Worm (Caenorhabditis elegans) whole organism, young adult: ENCODE data around the gene F09B12.7.

Source experiments
- B0035.1 ChIP-seq: sonication (generic microtip); optimal IDR thresholded peaks from 2 replicates; lab custom pipeline; 2016; ENCODE audit warnings: missing genetic modification characterization, mild to moderate bottlenecking, missing compliant biosample characterization, missing genotype, missing genetic modification reagents
- C17E4.6 ChIP-seq: fragments of 200-800 bp; sonication (Bioruptor generic); IDR thresholded peaks from 2 replicates; pipeline ENCODE4 v1.3.6; 2022; ENCODE audit warnings: missing genetic modification reagents, missing genetic modification characterization, missing compliant biosample characterization
- F22D6.2 ChIP-seq: sonication (generic microtip); optimal IDR thresholded peaks from 2 replicates; lab custom pipeline; 2016; ENCODE audit warnings: mild to moderate bottlenecking, missing genetic modification characterization, missing compliant biosample characterization
- F33H1.4 ChIP-seq: fragments of 200-800 bp; sonication (Bioruptor generic); IDR thresholded peaks from 2 replicates; pipeline ENCODE4 v1.3.6; 2022; ENCODE audit warnings: missing genetic modification reagents, missing genetic modification characterization, missing compliant biosample characterization
- F39B2.1 ChIP-seq: fragments of 200-800 bp; sonication (Bioruptor generic); IDR thresholded peaks from 2 replicates; pipeline ENCODE4 v1.3.6; 2022; ENCODE audit warnings: missing genetic modification reagents, missing genetic modification characterization, missing compliant biosample characterization
- F49E8.2 ChIP-seq: sonication (generic microtip); optimal IDR thresholded peaks from 3 replicates; lab custom pipeline; 2017; ENCODE audit warnings: missing genetic modification characterization, mild to moderate bottlenecking, missing compliant biosample characterization, antibody characterized with exemption, moderate library complexity; ENCODE audit not compliant: insufficient read depth
- F55B11.4 ChIP-seq: sonication (generic microtip); optimal IDR thresholded peaks from 2 replicates; lab custom pipeline; 2016; ENCODE audit warnings: missing compliant biosample characterization, missing genetic modification characterization, borderline replicate concordance; ENCODE audit not compliant: insufficient read depth
- T26A5.8 ChIP-seq: sonication (generic microtip); optimal IDR thresholded peaks from 2 replicates; lab custom pipeline; 2016; ENCODE audit warnings: missing genetic modification characterization, missing compliant biosample characterization
- Y95B8A.8 ChIP-seq: fragments of 200-800 bp; sonication (Bioruptor generic); IDR thresholded peaks from 2 replicates; pipeline ENCODE4 v1.3.6; 2022; ENCODE audit warnings: missing genetic modification reagents, missing genetic modification characterization, missing compliant biosample characterization
- ZK185.1 ChIP-seq: sonication (generic microtip); optimal IDR thresholded peaks from 2 replicates; lab custom pipeline; 2016; ENCODE audit warnings: mild to moderate bottlenecking, missing genetic modification characterization, missing compliant biosample characterization; ENCODE audit not compliant: poor library complexity, severe bottlenecking
- ama-1 ChIP-seq, 3 experiments: fragments of 150-350 bp in 1 of 3; sonication (generic microtip) in 2 of 3; optimal IDR thresholded peaks; 2 replicates each; lab custom pipeline; 2014 to 2018; ENCODE audit warnings: missing biosample characterization in 2 of 3, missing genetic modification characterization in 2 of 3, missing genetic modification reagents in 2 of 3
- atf-7 ChIP-seq: sonication (generic microtip); optimal IDR thresholded peaks from 2 replicates; lab custom pipeline; 2017; ENCODE audit warnings: mild to moderate bottlenecking, missing genetic modification characterization, missing compliant biosample characterization
- attf-3 ChIP-seq: fragments of 200-800 bp; sonication (Bioruptor generic); conservative IDR thresholded peaks from 2 replicates; pipeline ENCODE4 v1.3.6; 2022; ENCODE audit warnings: missing genetic modification reagents, missing genetic modification characterization, missing compliant biosample characterization
- attf-6 ChIP-seq: fragments of 200-800 bp; sonication (Bioruptor generic); IDR thresholded peaks from 2 replicates; pipeline ENCODE4 v1.3.6; 2022; ENCODE audit warnings: missing genetic modification reagents, missing genetic modification characterization, missing compliant biosample characterization
- bed-1 ChIP-seq: fragments of 200-800 bp; sonication (Bioruptor generic); IDR thresholded peaks from 2 replicates; pipeline ENCODE4 v1.3.6; 2022; ENCODE audit warnings: missing genetic modification reagents, missing genetic modification characterization, missing compliant biosample characterization
- cebp-2 ChIP-seq: fragments of 200-800 bp; sonication (Bioruptor generic); IDR thresholded peaks from 2 replicates; pipeline ENCODE4 v1.3.6; 2022; ENCODE audit warnings: missing genetic modification characterization, missing compliant biosample characterization
- die-1 ChIP-seq: sonication (generic microtip); optimal IDR thresholded peaks from 2 replicates; lab custom pipeline; 2016; ENCODE audit warnings: missing genotype, mild to moderate bottlenecking, missing genetic modification characterization, missing compliant biosample characterization
- dox-1 ChIP-seq: fragments of 200-800 bp; sonication (Bioruptor generic); IDR thresholded peaks from 2 replicates; pipeline ENCODE4 v1.3.6; 2022; ENCODE audit warnings: missing genetic modification reagents, missing genetic modification characterization, missing compliant biosample characterization
- him-1 ChIP-seq: sonication (generic microtip); optimal IDR thresholded peaks from 2 replicates; lab custom pipeline; 2016; ENCODE audit warnings: missing genotype, missing genetic modification reagents, missing genetic modification characterization, missing compliant biosample characterization
- hlh-12 ChIP-seq: sonication (generic microtip); optimal IDR thresholded peaks from 2 replicates; lab custom pipeline; 2016; ENCODE audit warnings: missing genetic modification characterization, missing compliant biosample characterization
- hmg-1.2 ChIP-seq: fragments of 200-800 bp; sonication (Bioruptor generic); IDR thresholded peaks from 2 replicates; pipeline ENCODE4 v1.3.6; 2022; ENCODE audit warnings: missing genetic modification reagents, missing genetic modification characterization, missing compliant biosample characterization
- hmg-20 ChIP-seq: fragments of 200-800 bp; sonication (Bioruptor generic); IDR thresholded peaks from 2 replicates; pipeline ENCODE4 v1.3.6; 2022; ENCODE audit warnings: missing genetic modification reagents, missing genetic modification characterization, missing compliant biosample characterization
- lag-1 ChIP-seq: fragments of 200-800 bp; sonication (Bioruptor generic); IDR thresholded peaks from 2 replicates; pipeline ENCODE4 v1.3.6; 2022; ENCODE audit warnings: missing genetic modification reagents, missing genetic modification characterization, missing compliant biosample characterization
- madf-6 ChIP-seq: fragments of 200-800 bp; sonication (Bioruptor generic); IDR thresholded peaks from 2 replicates; pipeline ENCODE4 v1.3.6; 2022; ENCODE audit warnings: missing genetic modification reagents, missing genetic modification characterization, missing compliant biosample characterization
- mcd-1 ChIP-seq: fragments of 200-800 bp; sonication (Bioruptor generic); IDR thresholded peaks from 2 replicates; pipeline ENCODE4 v1.3.6; 2022; ENCODE audit warnings: missing genetic modification reagents, missing genetic modification characterization, missing compliant biosample characterization
- mes-4 ChIP-seq: sonication (generic microtip); optimal IDR thresholded peaks from 2 replicates; lab custom pipeline; 2016; ENCODE audit warnings: missing genotype, missing genetic modification characterization, missing compliant biosample characterization
- mxl-1 ChIP-seq: sonication (generic microtip); optimal IDR thresholded peaks from 2 replicates; lab custom pipeline; 2016; ENCODE audit warnings: missing genetic modification characterization, missing compliant biosample characterization
- nfya-2 ChIP-seq: fragments of 200-800 bp; sonication (Bioruptor generic); IDR thresholded peaks from 2 replicates; pipeline ENCODE4 v1.3.6; 2022; ENCODE audit warnings: missing genetic modification reagents, missing genetic modification characterization, missing compliant biosample characterization
- rpc-1 ChIP-seq, 2 experiments: fragments of 150-350 bp in 1 of 2; sonication (generic microtip) in 1 of 2; optimal IDR thresholded peaks; 2 replicates each; lab custom pipeline; 2014 to 2018; ENCODE audit warnings: missing biosample characterization in 1 of 2, missing genetic modification characterization in 1 of 2, missing genetic modification reagents in 1 of 2, missing genotype in 1 of 2
- sea-2 ChIP-seq: fragments of 200-800 bp; sonication (Bioruptor generic); IDR thresholded peaks from 2 replicates; pipeline ENCODE4 v1.3.6; 2022; ENCODE audit warnings: missing genetic modification characterization, missing compliant biosample characterization
- snpc-1.1 ChIP-seq: sonication (generic microtip); optimal IDR thresholded peaks from 2 replicates; lab custom pipeline; 2017; ENCODE audit warnings: missing genetic modification characterization, mild to moderate bottlenecking, missing compliant biosample characterization, antibody characterized with exemption, moderate library complexity, missing genotype, missing genetic modification reagents; ENCODE audit not compliant: insufficient read depth
- zfh-2 ChIP-seq: fragments of 200-800 bp; sonication (Bioruptor generic); conservative IDR thresholded peaks from 2 replicates; pipeline ENCODE4 v1.3.6; 2022; ENCODE audit warnings: missing genetic modification reagents, missing genetic modification characterization, missing compliant biosample characterization
- ztf-22 ChIP-seq: fragments of 200-800 bp; sonication (Bioruptor generic); optimal IDR thresholded peaks from 2 replicates; lab custom pipeline; 2018; ENCODE audit warnings: mild to moderate bottlenecking, missing genetic modification characterization, moderate library complexity, missing compliant biosample characterization

The F09B12.7 gene

DNA sequence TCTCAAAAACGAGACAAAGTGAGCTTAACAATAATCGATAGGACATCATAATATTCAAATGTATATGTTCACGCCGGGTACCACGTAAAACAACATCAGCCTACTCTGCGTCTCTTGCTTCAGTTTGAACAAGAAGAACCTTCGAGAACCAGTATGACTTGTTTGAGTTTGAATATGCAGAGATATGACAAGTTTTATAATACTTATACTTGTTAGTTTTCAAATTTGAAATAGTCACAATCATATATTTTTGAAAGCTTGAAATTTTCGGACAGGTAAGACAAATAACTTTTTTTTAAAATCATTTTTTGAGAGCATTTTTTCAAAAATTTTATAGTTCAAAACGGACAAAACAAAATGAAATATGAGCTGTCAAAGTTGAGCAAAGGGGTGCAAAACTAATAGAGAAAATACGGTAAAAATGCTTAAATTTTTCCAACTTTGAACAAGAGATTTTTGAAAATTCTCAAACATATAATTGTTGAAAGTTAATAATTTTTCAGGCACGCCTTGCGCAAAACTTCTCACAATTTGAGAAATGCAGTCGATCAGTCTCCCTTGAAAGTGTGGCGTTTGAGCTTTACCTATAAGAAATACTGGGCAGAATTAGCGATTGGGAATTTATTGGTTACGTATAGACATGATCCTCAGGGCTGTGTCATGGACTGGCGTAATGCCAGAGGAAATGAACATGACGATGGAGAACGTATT is 41.5 kb downstream of the F09B12.7 start, which contains the start of gene H03G16.1 (continued):
- TF ChIP-seq F49E8.2 (tag; lab: Kevin White, UChicago) = no peak
- no peak for TF ChIP-seq lag-1 (GFP tag; lab: Robert Waterston, UW)

DNA sequence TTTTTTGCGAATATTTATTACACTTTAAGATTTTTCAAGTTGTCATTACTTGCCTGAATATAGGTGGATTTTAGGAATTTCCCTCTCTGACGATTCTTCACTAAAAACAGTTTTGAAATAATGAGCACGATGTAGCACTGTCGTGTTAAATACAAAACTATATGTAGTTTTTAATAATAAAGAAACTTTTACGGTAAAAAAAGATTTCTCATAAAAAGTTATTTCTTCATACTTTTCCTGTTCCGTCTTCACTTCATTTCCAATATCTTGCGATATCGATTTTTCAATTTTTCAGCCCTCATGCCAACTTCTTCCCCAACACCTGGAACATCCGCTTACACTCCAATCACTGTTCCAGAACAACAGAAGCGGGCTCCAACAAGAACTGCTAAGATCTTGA is 42.5 kb downstream of the F09B12.7 start, which contains the start of gene H03G16.6:
Gene H03G16.6 (plus strand): TSS at position 301 of the 400 bp plus-strand sequence.
- TF ChIP-seq nfya-2 (no peak), attf-6 (GFP tag; lab: Robert Waterston, UW) (no peak), T26A5.8 (tag; lab: Kevin White, UChicago) (no peak), ama-1 (optimal IDR thresholded peaks at IDR 0.05; lab: Kevin White, UChicago) (no peak), ama-1 (GFP tag; optimal IDR thresholded peaks at IDR 0.05; lab: Kevin White, UChicago) (no peak), C17E4.6 (GFP tag; lab: Robert Waterston, UW) (no peak), F55B11.4 (no peak), ztf-22 (GFP tag; lab: Kevin White, UChicago) (no peak), mcd-1 (GFP tag; lab: Robert Waterston, UW) (no peak), ZK185.1 (tag; lab: Kevin White, UChicago) (no peak), rpc-1 (optimal IDR thresholded peaks at IDR 0.05; lab: Kevin White, UChicago) (no peak), rpc-1 (tag; optimal IDR thresholded peaks at IDR 0.05; lab: Kevin White, UChicago) (no peak), sea-2 (GFP tag; lab: Robert Waterston, UW) (no peak), B0035.1 (no peak), F22D6.2 (tag; lab: Kevin White, UChicago) (no peak), mes-4 (tag; lab: Kevin White, UChicago) (no peak), F39B2.1 (GFP tag; lab: Robert Waterston, UW) (no peak), hmg-20 (GFP tag; lab: Robert Waterston, UW) (no peak), bed-1 (GFP tag; lab: Robert Waterston, UW) (no peak), attf-3 (GFP tag; lab: Robert Waterston, UW) (no peak)

DNA sequence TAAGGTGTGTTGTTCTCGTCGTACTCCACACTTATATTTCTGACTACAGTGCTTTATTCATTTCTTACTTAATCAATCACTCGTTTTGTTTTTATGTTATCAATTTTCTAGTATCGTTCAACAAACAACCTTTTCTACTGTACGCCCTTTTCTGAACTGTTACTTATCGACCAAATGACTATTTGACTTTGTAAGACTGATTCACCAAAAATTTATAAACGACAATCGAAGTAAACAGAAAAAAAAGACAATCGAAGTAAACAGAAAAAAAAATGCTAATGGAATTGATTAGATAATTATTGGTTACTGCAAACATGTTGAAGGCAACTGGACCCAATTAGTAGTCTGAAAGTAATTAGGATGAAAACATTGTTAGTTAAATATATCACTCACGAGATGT is 44.9 kb downstream of the F09B12.7 start:
- no peak for TF ChIP-seq die-1 (tag; lab: Kevin White, UChicago)
- TF ChIP-seq atf-7 (tag; lab: Kevin White, UChicago) = no peak
- no peak for TF ChIP-seq Y95B8A.8 (GFP tag; lab: Robert Waterston, UW)
- no peak for TF ChIP-seq mxl-1 (tag; lab: Kevin White, UChicago)
- no peak for TF ChIP-seq hlh-12 (tag; lab: Kevin White, UChicago)
- no peak for TF ChIP-seq zfh-2
- no peak for TF ChIP-seq dox-1 (GFP tag; lab: Robert Waterston, UW)
- TF ChIP-seq snpc-1.1 = no peak
- no peak for TF ChIP-seq B0035.1
- TF ChIP-seq hmg-1.2 = no peak
- no peak for TF ChIP-seq attf-3 (GFP tag; lab: Robert Waterston, UW)
- TF ChIP-seq, all 124 proteins: peak for 0

DNA sequence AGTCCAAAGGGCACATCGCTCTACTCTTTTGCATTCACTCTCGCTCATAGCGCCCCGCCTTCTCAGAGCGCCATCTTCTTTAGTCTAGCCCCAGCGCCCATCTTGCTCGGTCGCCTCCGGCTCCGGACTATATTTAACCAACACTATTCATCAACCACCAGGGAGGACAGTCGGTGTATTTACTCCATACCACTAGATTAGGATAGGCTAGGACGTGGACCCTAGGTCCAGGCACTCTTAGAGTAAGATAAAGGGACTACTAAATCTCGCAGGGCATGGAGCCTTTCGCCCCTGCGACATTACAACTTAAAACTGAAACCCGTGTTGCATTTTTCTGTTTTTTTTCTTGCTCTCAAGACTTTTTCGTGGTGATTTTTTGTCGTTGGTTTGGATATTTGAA is 47.3 kb downstream of the F09B12.7 start:
- TF ChIP-seq F33H1.4 (GFP tag; lab: Robert Waterston, UW) (no peak), attf-6 (GFP tag; lab: Robert Waterston, UW) (no peak), cebp-2 (GFP tag; lab: Robert Waterston, UW) (no peak), madf-6 (GFP tag; lab: Robert Waterston, UW) (no peak), lag-1 (GFP tag; lab: Robert Waterston, UW) (no peak), snpc-1.1 (no peak), him-1 (tag; lab: Kevin White, UChicago) (no peak)
